Fruit fly (Drosophila melanogaster) whole organism, embryonic: ENCODE results near the gene Gr9a.

Experiments used
- C15 ChIP-seq: fragments of 200-800 bp; sonication (Bioruptor generic); IDR thresholded peaks from 3 replicates; pipeline ENCODE4 v1.3.6; 2022; ENCODE audit warnings: missing biosample characterization, missing genetic modification characterization
- CG16815 ChIP-seq: fragments of 200-800 bp; sonication (Bioruptor generic); optimal IDR thresholded peaks from 3 replicates; lab custom pipeline; 2017; ENCODE audit warnings: missing biosample characterization, mild to moderate bottlenecking, missing genetic modification characterization
- CG1832 ChIP-seq: fragments of 200-800 bp; sonication (Bioruptor generic); optimal IDR thresholded peaks from 2 replicates; lab custom pipeline; 2017; ENCODE audit warnings: missing biosample characterization, mild to moderate bottlenecking, missing genetic modification characterization, inconsistent platforms
- CG32532 ChIP-seq: fragments of 200-800 bp; sonication (Bioruptor generic); IDR thresholded peaks from 2 replicates; pipeline ENCODE4 v1.3.6; 2022; ENCODE audit warnings: missing biosample characterization, missing genetic modification characterization
- CG3407 ChIP-seq: fragments of 200-800 bp; sonication (Bioruptor generic); optimal IDR thresholded peaks from 2 replicates; lab custom pipeline; 2018; ENCODE audit warnings: missing biosample characterization, mild to moderate bottlenecking, missing genetic modification characterization
- CG4404 ChIP-seq: fragments of 200-800 bp; sonication (Bioruptor generic); IDR thresholded peaks from 2 replicates; pipeline ENCODE4 v1.3.6; 2022; ENCODE audit warnings: missing biosample characterization, missing genetic modification characterization
- CG4854 ChIP-seq: fragments of 200-800 bp; sonication (Bioruptor generic); optimal IDR thresholded peaks from 2 replicates; lab custom pipeline; 2016; ENCODE audit warnings: missing biosample characterization, missing genetic modification characterization, inconsistent platforms
- CG8478 ChIP-seq: fragments of >200 bp; optimal IDR thresholded peaks from 2 replicates; lab custom pipeline; 2018
- CG9727 ChIP-seq: fragments of 200-800 bp; sonication (Bioruptor generic); optimal IDR thresholded peaks from 3 replicates; lab custom pipeline; 2017; ENCODE audit warnings: missing biosample characterization, mild to moderate bottlenecking, missing genetic modification characterization
- Nf-YC ChIP-seq: fragments of 200-800 bp; optimal IDR thresholded peaks from 3 replicates; lab custom pipeline; 2019; ENCODE audit warnings: missing biosample characterization, mild to moderate bottlenecking, missing genetic modification characterization, moderate library complexity
- fru ChIP-seq: fragments of >200 bp; optimal IDR thresholded peaks from 2 replicates; lab custom pipeline; 2017
- row ChIP-seq: fragments of 200-800 bp; sonication (Bioruptor generic); IDR thresholded peaks from 3 replicates; pipeline ENCODE4 v1.3.6; 2022; ENCODE audit warnings: missing biosample characterization, missing genetic modification characterization
- zf30C ChIP-seq: fragments of 200-800 bp; sonication (Bioruptor generic); optimal IDR thresholded peaks from 3 replicates; lab custom pipeline; 2018; ENCODE audit warnings: missing biosample characterization, mild to moderate bottlenecking, missing genetic modification characterization
- zfh1 ChIP-seq: fragments of 200-800 bp; sonication (Bioruptor generic); IDR thresholded peaks from 3 replicates; pipeline ENCODE4 v1.3.6; 2022; ENCODE audit warnings: missing biosample characterization, missing genetic modification characterization

dm6 chrX:10061327-10061726 is at the start of gene Gr9a:
- TF ChIP-seq CG4854 (GFP tag; lab: Kevin White, UChicago), result no peak
- TF ChIP-seq fru (lab: Kevin White, UChicago), result no peak
- no peak for TF ChIP-seq Nf-YC (tag; lab: Kevin White, UChicago)
- no peak for TF ChIP-seq zf30C (GFP tag; lab: Kevin White, UChicago)
- TF ChIP-seq CG16815 (GFP tag; lab: Kevin White, UChicago), result no peak
- no peak for TF ChIP-seq CG32532
- TF ChIP-seq CG3407 (GFP tag; lab: Kevin White, UChicago), result no peak
- TF ChIP-seq CG9727 (GFP tag; lab: Kevin White, UChicago), result no peak
- no peak for TF ChIP-seq zfh1 (GFP tag; lab: Robert Waterston, UW)
- no peak for TF ChIP-seq row
- TF ChIP-seq CG4404 (GFP tag; lab: Robert Waterston, UW), result no peak
- TF ChIP-seq CG8478, result no peak
- no peak for TF ChIP-seq CG1832 (GFP tag; lab: Kevin White, UChicago)
- TF ChIP-seq C15 (GFP tag; lab: Robert Waterston, UW), result no peak
